Worm (Caenorhabditis elegans): ENCODE results near the gene B0336.7.

B0336.7 gene

DNA sequence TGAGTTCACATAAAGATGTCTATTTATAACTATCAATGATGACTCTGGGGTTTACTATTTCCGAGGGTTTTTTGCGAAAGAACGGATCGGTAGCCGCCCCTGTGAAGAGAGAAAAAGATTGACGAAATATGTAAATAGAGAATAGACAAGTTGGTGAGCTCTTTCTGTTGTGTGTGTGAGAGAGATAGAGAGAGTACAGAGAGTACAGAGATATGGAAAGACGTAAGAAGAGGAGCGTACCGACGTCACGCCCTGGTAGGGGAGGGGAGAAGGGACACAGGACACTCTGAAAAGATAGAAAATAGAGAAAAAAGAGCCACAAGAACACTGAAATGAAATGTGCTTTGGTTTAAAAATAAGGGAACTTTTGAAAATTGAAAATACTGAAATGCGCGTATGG is 8.9 kb downstream of the B0336.7 start:
- no peak for TF ChIP-seq ztf-23 (GFP tag; IDR thresholded peaks at IDR 0.05)
- no peak for TF ChIP-seq ztf-29 (GFP tag; IDR thresholded peaks at IDR 0.05)
- no peak for TF ChIP-seq tab-1 (GFP tag; IDR thresholded peaks at IDR 0.05)
- no peak for TF ChIP-seq cog-1 (tag; optimal IDR thresholded peaks at IDR 0.05)
- TF ChIP-seq ref-1 (GFP tag; conservative IDR thresholded peaks at IDR 0.05): no peak
- TF ChIP-seq med-1 (GFP tag; optimal IDR thresholded peaks at IDR 0.05; ENCODE audit: insufficient read depth): no peak
- TF ChIP-seq T22C8.4 (GFP tag; IDR thresholded peaks at IDR 0.05): no peak
- TF ChIP-seq klf-2 (GFP tag; conservative IDR thresholded peaks at IDR 0.05): no peak
- no peak for TF ChIP-seq flt-1 (GFP tag; IDR thresholded peaks at IDR 0.05)

DNA sequence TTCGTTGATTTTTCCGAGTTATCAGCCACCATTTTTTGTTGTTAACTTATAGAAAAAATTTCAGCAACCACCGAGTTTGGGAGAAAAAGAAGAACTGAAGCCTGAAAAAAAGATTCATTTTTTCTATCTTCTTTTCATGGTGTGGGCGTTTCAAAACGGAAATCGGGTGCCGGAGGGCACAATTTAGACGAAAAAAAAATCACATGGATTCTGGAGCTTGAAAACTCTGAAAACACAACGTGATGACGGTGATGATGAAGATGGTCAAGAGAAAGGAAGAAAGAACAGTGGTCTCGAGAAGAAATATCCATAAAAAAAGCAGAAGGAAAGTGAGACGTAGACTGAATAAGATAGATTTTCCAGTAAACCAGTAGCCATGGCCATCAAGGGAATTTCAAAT is 13.2 kb downstream of the B0336.7 start, which contains the start of gene rcan-1:
Gene rcan-1, minus strand, starts transcription at position 101 of the 400 bp plus-strand sequence.
- TF ChIP-seq T22C8.4 (GFP tag; IDR thresholded peaks at IDR 0.05): no peak
- no peak for TF ChIP-seq tab-1 (GFP tag; IDR thresholded peaks at IDR 0.05)
- TF ChIP-seq med-1 (GFP tag; optimal IDR thresholded peaks at IDR 0.05; ENCODE audit: insufficient read depth): no peak
- no peak for TF ChIP-seq ztf-29 (GFP tag; IDR thresholded peaks at IDR 0.05)
- TF ChIP-seq cog-1 (tag; optimal IDR thresholded peaks at IDR 0.05): no peak

DNA sequence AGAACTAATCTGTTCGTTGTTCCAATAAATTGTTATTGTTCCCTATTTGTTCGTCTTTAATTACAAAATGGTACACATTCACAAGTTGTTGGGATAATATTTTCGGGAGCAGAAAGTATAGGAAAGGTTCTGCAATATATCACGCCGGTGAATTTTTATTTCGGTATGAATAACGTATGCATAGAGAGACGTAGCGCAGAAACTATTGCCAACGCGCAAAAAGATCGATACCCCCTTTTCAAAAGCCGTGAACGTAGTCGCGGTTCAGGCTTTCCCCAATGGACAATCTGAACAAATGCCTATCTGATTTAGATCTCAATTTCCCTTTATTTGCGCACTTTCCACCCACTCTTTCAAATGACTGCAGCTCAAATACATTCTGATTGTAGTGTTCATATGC is 17.0 kb downstream of the B0336.7 start, which contains the start of gene pst-2:
Gene pst-2, plus strand, starts transcription at position 293 of the 400 bp plus-strand sequence.
- no peak for TF ChIP-seq flt-1 (GFP tag; IDR thresholded peaks at IDR 0.05)
- TF ChIP-seq ztf-23 (GFP tag; IDR thresholded peaks at IDR 0.05): no peak
- no peak for TF ChIP-seq med-1 (GFP tag; optimal IDR thresholded peaks at IDR 0.05; ENCODE audit: insufficient read depth)
- no peak for TF ChIP-seq ztf-29 (GFP tag; IDR thresholded peaks at IDR 0.05)
- no peak for TF ChIP-seq T22C8.4 (GFP tag; IDR thresholded peaks at IDR 0.05)
- TF ChIP-seq tab-1 (GFP tag; IDR thresholded peaks at IDR 0.05): no peak
- TF ChIP-seq cog-1 (tag; optimal IDR thresholded peaks at IDR 0.05): no peak
- TF ChIP-seq ref-1 (GFP tag; conservative IDR thresholded peaks at IDR 0.05): no peak
- no peak for TF ChIP-seq klf-2 (GFP tag; conservative IDR thresholded peaks at IDR 0.05)

DNA sequence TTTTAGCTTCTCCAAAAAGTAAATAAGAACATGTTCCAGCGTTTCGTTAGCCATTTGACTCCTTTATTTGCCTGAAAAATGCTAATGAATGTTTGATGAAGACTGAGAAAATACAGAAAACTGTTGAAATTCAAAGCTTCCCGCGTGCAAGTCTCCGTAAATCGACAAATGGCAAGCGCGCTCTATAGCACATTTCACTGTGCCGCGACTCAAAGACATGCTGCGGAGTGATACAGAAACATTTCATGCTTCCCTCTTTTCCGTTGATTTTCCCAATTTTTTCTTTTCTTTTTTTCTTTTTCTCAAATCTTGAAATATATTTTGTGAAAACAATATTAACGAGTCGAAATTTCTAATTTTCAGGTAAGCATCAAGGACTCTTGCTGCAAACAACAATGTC is 18.2 kb downstream of the B0336.7 start, which contains the start of the genes ska-3 and rps-12:
Gene ska-3, minus strand, starts transcription at position 71 of the 400 bp plus-strand sequence.
Gene rps-12, plus strand, starts transcription at position 364 of the 400 bp plus-strand sequence.
- 0 out of 2 replicates have a peak, but pooled peaks have one; percentile 42 for TF ChIP-seq klf-2 (GFP tag; conservative IDR thresholded peaks at IDR 0.05)
- TF ChIP-seq ztf-29 (GFP tag; IDR thresholded peaks at IDR 0.05): no peak
- TF ChIP-seq cog-1 (tag; optimal IDR thresholded peaks at IDR 0.05): peak; percentile 97
- peak; percentile 87 for TF ChIP-seq flt-1 (GFP tag; IDR thresholded peaks at IDR 0.05)
- TF ChIP-seq tab-1 (GFP tag; IDR thresholded peaks at IDR 0.05): peak; percentile 71; the same call in 1 of the 2 replicates
- peak; percentile 45 for TF ChIP-seq med-1 (GFP tag; optimal IDR thresholded peaks at IDR 0.05; ENCODE audit: insufficient read depth)
- TF ChIP-seq ztf-23 (GFP tag; IDR thresholded peaks at IDR 0.05): peak; percentile 92
- peak; percentile 57; the same call in 1 of the 2 replicates for TF ChIP-seq T22C8.4 (GFP tag; IDR thresholded peaks at IDR 0.05)
- no peak for TF ChIP-seq ref-1 (GFP tag; conservative IDR thresholded peaks at IDR 0.05)

DNA sequence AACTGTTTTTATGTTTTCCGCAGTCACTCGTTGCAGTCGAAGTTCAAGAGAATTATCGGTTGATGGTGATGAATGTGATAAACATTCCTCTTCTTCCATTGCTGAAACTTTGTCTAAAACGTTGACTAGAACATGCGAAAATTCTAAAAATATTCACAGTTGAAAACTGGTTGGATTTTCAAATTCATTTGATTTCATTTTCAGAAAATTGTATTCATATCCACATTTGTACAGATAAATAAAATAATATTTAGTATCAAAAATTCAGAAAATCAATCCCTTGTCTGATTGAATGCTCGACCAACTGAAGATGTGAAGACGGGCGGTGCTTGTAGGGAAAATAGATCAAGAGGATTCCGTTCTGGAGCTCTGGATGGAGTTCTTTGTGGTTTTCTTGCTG is 19.4 kb downstream of the B0336.7 start, which contains the start of gene F54E7.9:
Gene F54E7.9, minus strand, starts transcription at position 101 of the 400 bp plus-strand sequence.
- TF ChIP-seq med-1 (GFP tag; optimal IDR thresholded peaks at IDR 0.05; ENCODE audit: insufficient read depth) (no peak), T22C8.4 (GFP tag; IDR thresholded peaks at IDR 0.05) (no peak), ztf-29 (GFP tag; IDR thresholded peaks at IDR 0.05) (no peak), ref-1 (GFP tag; conservative IDR thresholded peaks at IDR 0.05) (no peak), klf-2 (GFP tag; conservative IDR thresholded peaks at IDR 0.05) (no peak), cog-1 (tag; optimal IDR thresholded peaks at IDR 0.05) (no peak), ztf-23 (GFP tag; IDR thresholded peaks at IDR 0.05) (no peak), tab-1 (GFP tag; IDR thresholded peaks at IDR 0.05) (no peak), flt-1 (GFP tag; IDR thresholded peaks at IDR 0.05) (no peak)

DNA sequence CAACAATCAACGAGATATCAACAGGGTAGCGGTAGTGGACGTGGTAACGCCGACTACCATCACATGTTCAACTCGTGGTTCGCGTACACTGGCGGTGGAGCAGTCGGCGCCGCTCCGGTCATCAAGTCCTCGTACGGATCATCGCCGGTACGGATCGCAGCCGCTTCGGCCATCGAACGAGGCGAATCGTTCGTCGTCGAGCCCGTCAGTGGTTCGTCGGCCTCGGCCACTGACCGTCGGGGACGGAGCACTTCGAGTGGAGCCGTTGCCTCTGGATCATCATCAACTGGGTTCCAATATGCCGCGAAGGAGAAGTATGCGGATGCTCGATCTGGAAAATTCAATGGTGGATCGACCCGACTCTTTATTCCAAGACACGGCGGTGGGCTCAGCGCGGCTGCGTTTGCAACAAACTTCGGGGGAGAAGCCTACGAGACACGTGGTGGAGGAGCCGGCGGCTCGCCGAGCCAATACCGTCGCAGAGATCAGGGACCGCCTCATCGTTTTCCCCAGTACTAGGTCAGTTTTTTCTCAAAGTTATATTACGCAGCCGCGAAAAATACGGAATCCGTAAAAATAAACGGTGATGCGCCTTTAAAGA is 21.7 kb downstream of the B0336.7 start:
- no peak for TF ChIP-seq klf-2 (GFP tag; conservative IDR thresholded peaks at IDR 0.05)
- TF ChIP-seq ref-1 (GFP tag; conservative IDR thresholded peaks at IDR 0.05): no peak
- no peak for TF ChIP-seq med-1 (GFP tag; optimal IDR thresholded peaks at IDR 0.05; ENCODE audit: insufficient read depth)
- no peak for TF ChIP-seq tab-1 (GFP tag; IDR thresholded peaks at IDR 0.05)
- no peak for TF ChIP-seq flt-1 (GFP tag; IDR thresholded peaks at IDR 0.05)
- no peak for TF ChIP-seq ztf-23 (GFP tag; IDR thresholded peaks at IDR 0.05)
- no peak for TF ChIP-seq T22C8.4 (GFP tag; IDR thresholded peaks at IDR 0.05)
- TF ChIP-seq ztf-29 (GFP tag; IDR thresholded peaks at IDR 0.05): no peak

DNA sequence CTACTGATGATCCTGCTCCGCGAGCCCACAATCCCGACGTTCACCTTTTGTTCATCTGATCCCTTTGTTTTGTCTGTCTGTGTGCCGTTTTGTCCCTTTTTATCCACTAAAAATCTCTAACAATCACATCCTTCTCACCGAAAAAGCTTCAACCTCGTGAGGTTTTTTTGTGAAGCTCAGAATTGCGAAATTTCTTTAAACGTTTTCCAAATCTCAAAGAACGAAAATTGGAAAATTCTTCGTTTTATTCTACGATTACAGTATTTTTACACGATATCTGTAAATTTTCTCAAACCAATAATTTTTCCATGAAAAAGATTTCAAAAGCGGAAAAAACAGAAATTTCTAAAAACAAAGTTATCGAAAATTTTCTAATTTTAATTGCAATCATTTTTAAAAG is 23.0 kb downstream of the B0336.7 start:
- no peak for TF ChIP-seq med-1 (GFP tag; optimal IDR thresholded peaks at IDR 0.05; ENCODE audit: insufficient read depth)
- TF ChIP-seq ztf-23 (GFP tag; IDR thresholded peaks at IDR 0.05): no peak
- no peak for TF ChIP-seq cog-1 (tag; optimal IDR thresholded peaks at IDR 0.05)
- no peak for TF ChIP-seq ref-1 (GFP tag; conservative IDR thresholded peaks at IDR 0.05)
- TF ChIP-seq ztf-29 (GFP tag; IDR thresholded peaks at IDR 0.05): no peak
- TF ChIP-seq tab-1 (GFP tag; IDR thresholded peaks at IDR 0.05): no peak
- TF ChIP-seq flt-1 (GFP tag; IDR thresholded peaks at IDR 0.05): no peak
- TF ChIP-seq T22C8.4 (GFP tag; IDR thresholded peaks at IDR 0.05): no peak
- TF ChIP-seq klf-2 (GFP tag; conservative IDR thresholded peaks at IDR 0.05): no peak

DNA sequence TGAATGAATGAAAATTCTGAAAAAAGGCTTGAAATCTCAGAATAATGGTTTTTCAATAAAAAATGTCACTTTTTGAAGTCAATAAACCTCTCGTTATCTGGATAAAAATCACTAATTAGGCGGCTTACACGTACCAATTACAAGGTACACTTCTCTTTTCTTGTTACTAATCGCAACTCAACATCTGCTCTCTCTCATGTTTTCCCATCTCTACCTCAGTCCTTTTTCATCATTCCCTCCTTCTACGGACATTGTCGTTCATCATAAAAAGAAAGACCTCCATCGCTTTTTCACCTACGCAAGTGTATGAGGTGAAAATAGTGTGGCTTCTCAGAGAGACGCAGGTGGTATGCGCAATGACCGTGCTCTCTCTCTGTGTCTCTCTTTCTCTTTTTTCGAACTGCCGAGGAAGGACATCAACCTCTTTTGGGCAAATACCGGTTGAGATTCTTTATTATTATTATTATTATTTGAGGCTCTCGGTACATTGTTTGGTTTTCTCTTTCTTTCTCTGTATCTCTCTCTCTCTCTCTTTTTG is 29.1 kb downstream of the B0336.7 start:
- peak; percentile 68 for TF ChIP-seq cog-1 (tag; optimal IDR thresholded peaks at IDR 0.05)
- TF ChIP-seq klf-2 (GFP tag; conservative IDR thresholded peaks at IDR 0.05): no peak

DNA sequence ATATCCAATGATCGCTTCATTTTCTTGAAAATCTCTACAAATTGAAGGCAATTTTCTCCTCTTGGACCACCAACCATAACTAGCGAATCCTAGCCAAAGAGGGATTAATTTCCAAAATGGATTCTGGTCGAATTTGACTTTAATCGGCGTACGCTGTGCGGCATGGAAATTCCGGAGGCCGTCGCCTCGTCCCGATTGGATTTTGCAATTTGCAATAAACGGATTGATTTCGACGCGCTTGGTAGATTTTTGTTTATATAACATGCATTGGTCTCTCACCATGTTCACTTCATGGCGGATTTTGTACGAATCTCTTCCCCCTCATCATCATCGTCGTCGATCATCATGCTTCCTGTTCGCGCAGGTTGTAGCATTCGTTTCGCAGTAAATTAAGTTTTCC is 31.5 kb downstream of the B0336.7 start:
- no peak for TF ChIP-seq ref-1 (GFP tag; conservative IDR thresholded peaks at IDR 0.05)
- TF ChIP-seq tab-1 (GFP tag; IDR thresholded peaks at IDR 0.05): no peak
- no peak for TF ChIP-seq ztf-23 (GFP tag; IDR thresholded peaks at IDR 0.05)
- TF ChIP-seq T22C8.4 (GFP tag; IDR thresholded peaks at IDR 0.05): no peak
- TF ChIP-seq med-1 (GFP tag; optimal IDR thresholded peaks at IDR 0.05; ENCODE audit: insufficient read depth): no peak
- no peak for TF ChIP-seq klf-2 (GFP tag; conservative IDR thresholded peaks at IDR 0.05)

Measured in whole organism, midembryonic.